Fruit fly (Drosophila melanogaster) whole organism, adult: ENCODE results near the gene Gyc76C.

ENCODE experiments used
- CG1620 ChIP-seq: fragments of 200-800 bp; sonication (Bioruptor generic); optimal IDR thresholded peaks from 2 replicates; lab custom pipeline; 2016; ENCODE audit warnings: missing biosample characterization, missing genetic modification characterization
- Clk ChIP-seq: fragments of 200-800 bp; sonication (Bioruptor generic); optimal IDR thresholded peaks from 2 replicates; lab custom pipeline; 2017; ENCODE audit warnings: missing biosample characterization, missing genetic modification characterization
- Hr96 ChIP-seq: fragments of 200-800 bp; sonication (Bioruptor generic); optimal IDR thresholded peaks from 2 replicates; lab custom pipeline; 2016; ENCODE audit warnings: missing biosample characterization, missing genetic modification characterization
- pad ChIP-seq: fragments of 200-800 bp; sonication (Bioruptor generic); optimal IDR thresholded peaks from 3 replicates; lab custom pipeline; 2017; ENCODE audit warnings: missing biosample characterization, missing genetic modification characterization, mild to moderate bottlenecking, moderate library complexity, missing genetic modification reagents

dm6 chr3L:19777279-19777960 lies 15.9 kb downstream of the Gyc76C start:
- TF ChIP-seq Clk (GFP tag; lab: Kevin White, UChicago) = no peak
- TF ChIP-seq CG1620 (GFP tag; lab: Kevin White, UChicago) = no peak
- TF ChIP-seq Hr96 (GFP tag; lab: Kevin White, UChicago) = no peak
- no peak for TF ChIP-seq pad
